Worm (Caenorhabditis elegans): ENCODE measurements around the gene nuc-1.

DNA sequence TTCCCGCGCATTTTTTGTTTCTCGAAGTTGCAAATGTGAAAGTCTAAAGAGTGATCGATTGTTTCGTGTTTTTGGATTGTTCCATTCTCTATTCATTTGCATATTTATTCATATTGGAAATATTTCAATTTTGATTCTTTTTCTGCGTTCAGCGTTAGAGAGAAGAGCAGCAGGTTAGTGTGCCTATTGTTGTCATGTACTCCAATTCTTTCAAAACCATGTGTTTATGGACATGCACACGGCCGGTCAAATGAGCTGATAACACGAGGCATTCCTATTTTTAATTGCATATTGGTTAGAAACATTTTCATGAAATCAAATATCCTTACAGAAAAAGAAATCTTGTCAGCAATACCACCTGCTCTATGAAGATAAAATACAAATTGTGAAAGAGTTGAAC, 8.1 kb upstream of the nuc-1 start:
- TF ChIP-seq klf-2 (GFP tag; conservative IDR thresholded peaks at IDR 0.05) = no peak
- TF ChIP-seq flt-1 (GFP tag; IDR thresholded peaks at IDR 0.05) = no peak
- no peak for TF ChIP-seq tab-1 (GFP tag; IDR thresholded peaks at IDR 0.05)
- no peak for TF ChIP-seq ref-1 (GFP tag; conservative IDR thresholded peaks at IDR 0.05)
- no peak for TF ChIP-seq T22C8.4 (GFP tag; IDR thresholded peaks at IDR 0.05)
